Worm (Caenorhabditis elegans) whole organism, early embryonic: ENCODE data around the gene pup-2.

ENCODE experiments used
- aly-1 ChIP-seq: sonication (generic microtip); optimal IDR thresholded peaks from 2 replicates; lab custom pipeline; 2016; ENCODE audit warnings: missing genetic modification characterization, missing compliant biosample characterization
- ama-1 ChIP-seq: fragments of 150-350 bp; optimal IDR thresholded peaks from 2 replicates; lab custom pipeline; 2014
- ceh-13 ChIP-seq: fragments of 200-800 bp; sonication (Bioruptor generic); optimal IDR thresholded peaks from 2 replicates; lab custom pipeline; 2018; ENCODE audit warnings: mild to moderate bottlenecking, missing genetic modification characterization, missing compliant biosample characterization
- flt-1 ChIP-seq: fragments of 200-800 bp; sonication (Bioruptor generic); IDR thresholded peaks from 2 replicates; pipeline ENCODE4 v1.3.6; 2022; ENCODE audit warnings: missing genetic modification characterization, missing compliant biosample characterization
- pes-1 ChIP-seq: fragments of 200-800 bp; sonication (Bioruptor generic); IDR thresholded peaks from 2 replicates; pipeline ENCODE4 v1.3.6; 2022; ENCODE audit warnings: missing genetic modification reagents, missing genetic modification characterization, missing compliant biosample characterization
- tbx-37 ChIP-seq: fragments of 200-800 bp; sonication (Bioruptor generic); conservative IDR thresholded peaks from 2 replicates; pipeline ENCODE4 v1.3.6; 2022; ENCODE audit warnings: missing genetic modification reagents, missing genetic modification characterization, missing compliant biosample characterization

DNA sequence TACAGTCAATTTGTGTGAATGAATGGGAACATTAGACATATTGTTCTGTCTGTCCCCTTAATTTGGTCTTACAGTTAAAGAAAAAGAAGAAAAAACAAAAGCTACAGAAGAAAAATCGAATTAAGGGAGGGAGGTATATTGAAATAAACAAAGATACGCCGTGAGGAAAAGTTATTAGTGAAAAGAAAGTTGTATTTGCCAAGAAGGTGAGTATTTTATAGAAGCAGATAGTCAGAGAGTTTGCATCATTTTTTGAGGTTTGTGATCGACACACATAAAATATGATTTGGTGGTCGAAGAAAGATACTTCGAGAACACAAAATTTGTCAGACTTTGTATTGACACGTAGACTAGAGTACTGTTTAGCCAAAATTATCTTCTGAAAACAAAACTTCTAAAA, 14.6 kb downstream of the pup-2 start:
- no peak for TF ChIP-seq ama-1 (lab: Kevin White, UChicago)
- TF ChIP-seq aly-1 (tag; lab: Kevin White, UChicago), result no peak
- TF ChIP-seq flt-1 (GFP tag; lab: Robert Waterston, UW), result no peak
- TF ChIP-seq pes-1 (GFP tag; lab: Robert Waterston, UW), result no peak
- no peak for TF ChIP-seq tbx-37 (GFP tag; lab: Robert Waterston, UW)
- no peak for TF ChIP-seq ceh-13
